Worm (Caenorhabditis elegans): Measurements from ENCODE around the gene C28H8.7.

DNA sequence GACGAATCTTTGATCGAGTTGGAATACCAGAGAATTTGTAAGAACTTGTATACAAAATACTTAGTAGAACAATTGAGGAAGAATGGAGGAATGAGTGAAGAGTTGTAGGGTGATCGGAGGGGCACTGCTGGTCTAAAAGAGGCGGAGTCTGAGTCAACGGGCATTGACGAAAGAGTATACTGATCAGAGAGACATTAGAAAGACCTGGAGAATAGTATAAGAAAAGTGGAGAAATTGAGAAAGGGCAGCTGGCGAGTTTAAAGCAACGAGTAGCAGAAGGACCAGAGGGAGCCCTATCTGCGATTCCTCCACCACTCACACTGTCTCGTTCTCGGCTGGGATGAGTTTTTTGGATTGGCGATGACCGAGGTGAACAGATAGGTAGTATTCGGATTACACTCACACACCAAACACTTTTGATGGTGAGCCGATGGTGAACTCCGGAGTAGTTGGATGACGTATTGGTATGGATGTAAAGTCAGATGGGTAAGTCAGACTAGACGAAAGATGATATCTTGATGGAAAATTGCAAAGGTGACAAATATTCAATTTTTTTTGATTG lies 44.7 kb upstream of the C28H8.7 start, which contains the start of gene EGAP1.5:
- TF ChIP-seq W03F9.2 (tag; optimal IDR thresholded peaks at IDR 0.05), result no peak
- no peak for TF ChIP-seq dao-5 (tag; optimal IDR thresholded peaks at IDR 0.05)

Measured in whole organism, L4/young adult.